Worm (Caenorhabditis elegans) whole organism, L3 larva: ENCODE data around the gene fbxa-185.

Source experiments
- R02D3.7 ChIP-seq: fragments of 150-350 bp; optimal IDR thresholded peaks from 2 replicates; lab custom pipeline; 2014; ENCODE audit warnings: missing biosample characterization, missing genetic modification characterization
- ZK546.5 ChIP-seq: sonication (generic microtip); optimal IDR thresholded peaks from 2 replicates; lab custom pipeline; 2017; ENCODE audit warnings: missing biosample characterization, missing genetic modification characterization
- aly-2 ChIP-seq: fragments of 150-350 bp; optimal IDR thresholded peaks from 2 replicates; lab custom pipeline; 2014; ENCODE audit warnings: missing biosample characterization, missing genetic modification characterization
- ceh-16 ChIP-seq: sonication (generic microtip); optimal IDR thresholded peaks from 2 replicates; lab custom pipeline; 2017; ENCODE audit warnings: missing biosample characterization, missing genetic modification characterization
- ceh-82 ChIP-seq: fragments of 150-350 bp; optimal IDR thresholded peaks from 2 replicates; lab custom pipeline; 2014; ENCODE audit warnings: missing biosample characterization, missing genetic modification characterization
- ceh-9 ChIP-seq: sonication (generic microtip); optimal IDR thresholded peaks from 2 replicates; lab custom pipeline; 2018; ENCODE audit warnings: missing biosample characterization, missing genetic modification characterization
- daf-12 ChIP-seq: fragments of 150-350 bp; optimal IDR thresholded peaks from 2 replicates; lab custom pipeline; 2014; ENCODE audit warnings: missing biosample characterization, missing genetic modification reagents, missing genetic modification characterization
- egl-5 ChIP-seq: fragments of 150-350 bp; optimal IDR thresholded peaks from 2 replicates; lab custom pipeline; 2017; ENCODE audit warnings: missing biosample characterization, missing genetic modification reagents, missing genetic modification characterization, inconsistent platforms
- elt-1 ChIP-seq: fragments of 150-350 bp; optimal IDR thresholded peaks from 2 replicates; lab custom pipeline; 2014; ENCODE audit warnings: missing biosample characterization, missing genetic modification characterization
- elt-2 ChIP-seq: sonication (generic microtip); optimal IDR thresholded peaks from 2 replicates; lab custom pipeline; 2016; ENCODE audit warnings: missing genetic modification reagents, mild to moderate bottlenecking, missing genetic modification characterization, missing compliant biosample characterization
- fkh-10 ChIP-seq: sonication (generic microtip); optimal IDR thresholded peaks from 2 replicates; lab custom pipeline; 2017; ENCODE audit warnings: missing biosample characterization, missing genetic modification reagents, missing genetic modification characterization
- fkh-2 ChIP-seq: fragments of 150-350 bp; optimal IDR thresholded peaks from 2 replicates; lab custom pipeline; 2014; ENCODE audit warnings: missing biosample characterization, missing genetic modification reagents, missing genetic modification characterization
- lin-15B ChIP-seq: fragments of 150-350 bp; optimal IDR thresholded peaks from 2 replicates; lab custom pipeline; 2014; ENCODE audit warnings: missing biosample characterization, missing genetic modification characterization
- lin-39 ChIP-seq: fragments of 150-350 bp; optimal IDR thresholded peaks from 2 replicates; lab custom pipeline; 2018; ENCODE audit warnings: missing biosample characterization, missing genetic modification reagents, missing genetic modification characterization
- mdl-1 ChIP-seq: fragments of 150-350 bp; optimal IDR thresholded peaks from 2 replicates; lab custom pipeline; 2014; ENCODE audit warnings: missing biosample characterization, missing genetic modification characterization
- mml-1 ChIP-seq: fragments of 150-350 bp; sonication (generic microtip); optimal IDR thresholded peaks from 3 replicates; lab custom pipeline; 2014; ENCODE audit warnings: missing biosample characterization, missing genetic modification characterization
- nfya-1 ChIP-seq: sonication (generic microtip); optimal IDR thresholded peaks from 2 replicates; lab custom pipeline; 2017; ENCODE audit warnings: missing genetic modification characterization, mild to moderate bottlenecking, missing compliant biosample characterization, antibody characterized with exemption, moderate library complexity; ENCODE audit not compliant: insufficient read depth
- nhr-11 ChIP-seq: fragments of 150-350 bp; optimal IDR thresholded peaks from 2 replicates; lab custom pipeline; 2014; ENCODE audit warnings: missing biosample characterization, missing genetic modification characterization
- nhr-12 ChIP-seq: fragments of 150-350 bp; optimal IDR thresholded peaks from 2 replicates; lab custom pipeline; 2014; ENCODE audit warnings: missing biosample characterization, missing genetic modification characterization
- nhr-23 ChIP-seq: fragments of 150-350 bp; optimal IDR thresholded peaks from 2 replicates; lab custom pipeline; 2014; ENCODE audit warnings: missing biosample characterization, missing genetic modification reagents, missing genetic modification characterization
- nhr-237 ChIP-seq: fragments of 150-350 bp; optimal IDR thresholded peaks from 2 replicates; lab custom pipeline; 2014; ENCODE audit warnings: missing biosample characterization, missing genetic modification characterization
- nhr-28 ChIP-seq: fragments of 150-350 bp; optimal IDR thresholded peaks from 2 replicates; lab custom pipeline; 2014; ENCODE audit warnings: missing biosample characterization, missing genetic modification characterization
- nhr-43 ChIP-seq: sonication (generic microtip); optimal IDR thresholded peaks from 2 replicates; lab custom pipeline; 2016; ENCODE audit warnings: mild to moderate bottlenecking, missing genetic modification characterization, missing compliant biosample characterization; ENCODE audit not compliant: poor library complexity, severe bottlenecking
- nhr-67 ChIP-seq: fragments of 150-350 bp; optimal IDR thresholded peaks from 2 replicates; lab custom pipeline; 2014; ENCODE audit warnings: missing biosample characterization, missing genetic modification characterization
- nhr-77 ChIP-seq: fragments of 150-350 bp; optimal IDR thresholded peaks from 2 replicates; lab custom pipeline; 2014; ENCODE audit warnings: missing biosample characterization, missing genetic modification characterization
- pha-4 ChIP-seq: fragments of 150-350 bp; optimal IDR thresholded peaks from 2 replicates; lab custom pipeline; 2014; ENCODE audit warnings: missing biosample characterization, missing genetic modification reagents, missing genetic modification characterization
- pqm-1 ChIP-seq: fragments of 150-350 bp; optimal IDR thresholded peaks from 2 replicates; lab custom pipeline; 2017; ENCODE audit warnings: missing biosample characterization, missing genetic modification characterization, inconsistent platforms
- skn-1 ChIP-seq: fragments of 150-350 bp; optimal IDR thresholded peaks from 2 replicates; lab custom pipeline; 2014; ENCODE audit warnings: missing biosample characterization, missing genetic modification characterization
- snpc-4 ChIP-seq: fragments of 150-350 bp; optimal IDR thresholded peaks from 2 replicates; lab custom pipeline; 2014; ENCODE audit warnings: missing biosample characterization, missing genetic modification characterization
- tbx-2 ChIP-seq: sonication (generic microtip); optimal IDR thresholded peaks from 2 replicates; lab custom pipeline; 2016; ENCODE audit warnings: mild to moderate bottlenecking, missing genetic modification characterization, missing compliant biosample characterization
- unc-62 ChIP-seq: fragments of 150-350 bp; sonication (generic microtip); optimal IDR thresholded peaks from 4 replicates; lab custom pipeline; 2014; ENCODE audit warnings: missing biosample characterization, missing genetic modification reagents, missing genetic modification characterization
- zag-1 ChIP-seq: fragments of 150-350 bp; optimal IDR thresholded peaks from 2 replicates; lab custom pipeline; 2014; ENCODE audit warnings: missing biosample characterization, missing genetic modification characterization
- ztf-11 ChIP-seq: fragments of 150-350 bp; optimal IDR thresholded peaks from 2 replicates; lab custom pipeline; 2014; ENCODE audit warnings: missing biosample characterization, missing genetic modification characterization

fbxa-185 gene

ce11 chrV:17317786-17318185 is 13.7 kb upstream of the fbxa-185 start, which contains the start of gene srz-58:
srz-58 (plus strand) TSS chrV:17318147.
- no peak for TF ChIP-seq nhr-237 (tag; lab: Kevin White, UChicago)
- TF ChIP-seq nhr-23 (tag; lab: Kevin White, UChicago) = no peak
- TF ChIP-seq ceh-82 (tag; lab: Kevin White, UChicago) = no peak
- no peak for TF ChIP-seq zag-1 (tag; lab: Kevin White, UChicago)
- TF ChIP-seq snpc-4 (tag; lab: Kevin White, UChicago) = no peak
- no peak for TF ChIP-seq elt-1 (tag; lab: Kevin White, UChicago)
- TF ChIP-seq nhr-11 (tag; lab: Kevin White, UChicago) = no peak
- TF ChIP-seq fkh-2 (tag; lab: Kevin White, UChicago) = no peak

- TF ChIP-seq tbx-2 (tag; lab: Kevin White, UChicago) = no peak
- TF ChIP-seq zag-1 (tag; lab: Kevin White, UChicago) = no peak
- no peak for TF ChIP-seq ceh-16
- TF ChIP-seq nfya-1 = no peak
- no peak for TF ChIP-seq mdl-1 (tag; lab: Kevin White, UChicago)
- peak; percentile 13 for TF ChIP-seq pha-4 (tag; lab: Kevin White, UChicago)
- TF ChIP-seq skn-1 (tag; lab: Kevin White, UChicago) = no peak
- peak; percentile 70 for TF ChIP-seq elt-2 (tag; lab: Kevin White, UChicago)
- no peak for TF ChIP-seq nhr-43
Observed at ce11 chrV:17322397-17322909, 9.0 kb upstream of the fbxa-185 start, which contains the start of gene F31E9.3. F31E9.3 (plus strand) TSS chrV:17322590.

- TF ChIP-seq aly-2 (tag; lab: Kevin White, UChicago) = no peak
- TF ChIP-seq zag-1 (tag; lab: Kevin White, UChicago) = no peak
- TF ChIP-seq ZK546.5 = no peak
- no peak for TF ChIP-seq pqm-1 (tag; lab: Kevin White, UChicago)
- TF ChIP-seq nhr-77 = no peak
- TF ChIP-seq unc-62 (GFP tag; lab: Kevin White, UChicago) = no peak
- TF ChIP-seq ceh-16 = no peak
- no peak for TF ChIP-seq mml-1
- TF ChIP-seq nhr-43 = no peak
- TF ChIP-seq ceh-9 (tag; lab: Kevin White, UChicago) = no peak
- no peak for TF ChIP-seq elt-1 (tag; lab: Kevin White, UChicago)
- no peak for TF ChIP-seq egl-5 (tag; lab: Kevin White, UChicago)
- TF ChIP-seq pha-4 (tag; lab: Kevin White, UChicago) = no peak
Observed at ce11 chrV:17323876-17324275, 7.6 kb upstream of the fbxa-185 start.

- TF ChIP-seq lin-39 (tag; lab: Kevin White, UChicago) (no peak), nhr-237 (tag; lab: Kevin White, UChicago) (no peak), pha-4 (tag; lab: Kevin White, UChicago) (no peak), nhr-28 (tag; lab: Kevin White, UChicago) (no peak), nhr-43 (no peak), nhr-67 (tag; lab: Kevin White, UChicago) (no peak), aly-2 (tag; lab: Kevin White, UChicago) (no peak)
Observed at ce11 chrV:17327867-17328266, 3.6 kb upstream of the fbxa-185 start, which contains the start of gene sdz-16. sdz-16 (minus strand) TSS chrV:17327967.

- TF ChIP-seq ceh-9 (tag; lab: Kevin White, UChicago) (no peak), pha-4 (tag; lab: Kevin White, UChicago) (no peak), lin-15B (tag; lab: Kevin White, UChicago) (no peak), elt-2 (tag; lab: Kevin White, UChicago) (no peak), ztf-11 (tag; lab: Kevin White, UChicago) (no peak), nhr-11 (tag; lab: Kevin White, UChicago) (no peak), mdl-1 (tag; lab: Kevin White, UChicago) (no peak), R02D3.7 (tag; lab: Kevin White, UChicago) (no peak), nhr-77 (no peak), nhr-43 (no peak), daf-12 (tag; lab: Kevin White, UChicago) (no peak)
Observed at ce11 chrV:17328497-17328896, 2.9 kb upstream of the fbxa-185 start, which contains the start of gene srg-44. srg-44 (plus strand) TSS chrV:17328797.

ce11 chrV:17339349-17339748 is 7.9 kb downstream of the fbxa-185 start:
- TF ChIP-seq skn-1 (tag; lab: Kevin White, UChicago) (no peak), nhr-12 (no peak), fkh-10 (no peak), nfya-1 (no peak), elt-2 (tag; lab: Kevin White, UChicago) (peak; percentile 60), nhr-23 (tag; lab: Kevin White, UChicago) (no peak), mdl-1 (tag; lab: Kevin White, UChicago) (no peak)
